Worm (Caenorhabditis elegans) whole organism, mixed stage, embryonic: Measurements from ENCODE around the gene nhr-181.

ENCODE experiments used
- flh-1 ChIP-seq: fragments of 200-800 bp; sonication (Bioruptor generic); optimal IDR thresholded peaks from 2 replicates; lab custom pipeline; 2018; ENCODE audit warnings: mild to moderate bottlenecking, missing genetic modification characterization, moderate library complexity, missing compliant biosample characterization
- lsy-2 ChIP-seq: fragments of 150-350 bp; optimal IDR thresholded peaks from 2 replicates; lab custom pipeline; 2014; ENCODE audit warnings: missing biosample characterization, missing genetic modification characterization
- sptf-1 ChIP-seq: sonication (generic microtip); optimal IDR thresholded peaks from 2 replicates; lab custom pipeline; 2017; ENCODE audit warnings: mild to moderate bottlenecking, missing genetic modification characterization, moderate library complexity, missing compliant biosample characterization
- unc-62 ChIP-seq: fragments of 150-350 bp; optimal IDR thresholded peaks from 2 replicates; lab custom pipeline; 2014; ENCODE audit warnings: missing biosample characterization, missing genetic modification reagents, missing genetic modification characterization

DNA sequence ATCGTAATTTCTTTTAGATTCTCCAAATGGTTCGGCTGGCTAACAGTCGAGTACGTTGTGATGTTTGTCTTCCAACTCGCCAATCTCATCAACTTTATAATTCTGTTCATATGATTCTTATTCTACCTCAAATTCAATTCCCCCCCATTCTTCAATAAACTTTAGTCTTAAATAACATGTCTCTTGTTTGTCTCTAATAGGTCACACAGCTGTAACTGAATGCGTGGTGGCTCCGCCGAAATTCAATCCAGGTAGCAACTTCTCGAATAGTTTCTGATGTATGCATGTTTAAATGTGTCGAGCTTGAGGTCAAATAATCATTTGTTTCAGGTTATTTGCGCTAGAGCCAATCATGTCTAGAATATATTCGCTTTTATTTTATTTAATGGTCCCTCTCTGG, 43.8 kb downstream of the nhr-181 start, which contains the start of gene lgc-29:
- TF ChIP-seq sptf-1 (tag; lab: Kevin White, UChicago) = no peak
- TF ChIP-seq lsy-2 (tag; lab: Kevin White, UChicago) = no peak
- no peak for TF ChIP-seq flh-1 (GFP tag; lab: Kevin White, UChicago)
- TF ChIP-seq unc-62 (GFP tag; lab: Kevin White, UChicago) = no peak
